Worm (Caenorhabditis elegans) whole organism, L1 larva: ENCODE data around the gene sphr-1.

Experiments
- C04F5.9 ChIP-seq: sonication (generic microtip); optimal IDR thresholded peaks from 2 replicates; lab custom pipeline; 2016; ENCODE audit warnings: missing genetic modification characterization, missing compliant biosample characterization
- C34B4.2 ChIP-seq: sonication (generic microtip); optimal IDR thresholded peaks from 2 replicates; lab custom pipeline; 2017; ENCODE audit warnings: mild to moderate bottlenecking, missing genetic modification characterization, missing compliant biosample characterization
- F16B12.6 ChIP-seq: fragments of 150-350 bp; optimal IDR thresholded peaks from 2 replicates; lab custom pipeline; 2014; ENCODE audit warnings: missing biosample characterization, missing genetic modification characterization
- Y116A8C.19 ChIP-seq: sonication (generic microtip); optimal IDR thresholded peaks from 2 replicates; lab custom pipeline; 2016; ENCODE audit warnings: missing compliant biosample characterization, missing genetic modification characterization, borderline replicate concordance
- aha-1 ChIP-seq: fragments of 150-350 bp; optimal IDR thresholded peaks from 2 replicates; lab custom pipeline; 2014; ENCODE audit warnings: missing biosample characterization, missing genetic modification characterization
- aly-2 ChIP-seq: fragments of 150-350 bp; optimal IDR thresholded peaks from 2 replicates; lab custom pipeline; 2014; ENCODE audit warnings: missing biosample characterization, missing genetic modification characterization
- ama-1 ChIP-seq: fragments of 150-350 bp; optimal IDR thresholded peaks from 2 replicates; lab custom pipeline; 2014
- blmp-1 ChIP-seq: fragments of 150-350 bp; optimal IDR thresholded peaks from 2 replicates; lab custom pipeline; 2014; ENCODE audit warnings: missing biosample characterization, missing genetic modification characterization
- ceh-63 ChIP-seq: fragments of 200-800 bp; sonication (Bioruptor generic); optimal IDR thresholded peaks from 2 replicates; lab custom pipeline; 2018; ENCODE audit warnings: mild to moderate bottlenecking, missing genetic modification characterization, missing compliant biosample characterization
- ceh-88 ChIP-seq: fragments of 200-800 bp; sonication (Bioruptor generic); IDR thresholded peaks from 2 replicates; pipeline ENCODE4 v1.3.6; 2022; ENCODE audit warnings: missing genetic modification characterization, missing compliant biosample characterization
- ces-1 ChIP-seq: fragments of 150-350 bp; optimal IDR thresholded peaks from 2 replicates; lab custom pipeline; 2014; ENCODE audit warnings: missing biosample characterization, missing genetic modification reagents, missing genetic modification characterization
- dpl-1 ChIP-seq, 3 experiments: fragments of 150-350 bp in 2 of 3; sonication (generic microtip) in 1 of 3; optimal IDR thresholded peaks; 2 replicates each; lab custom pipeline; 2014 to 2017; ENCODE audit warnings: missing biosample characterization in 3 of 3, missing genetic modification characterization in 3 of 3, missing genetic modification reagents in 3 of 3
- efl-1 ChIP-seq, 4 experiments: fragments of 150-350 bp; optimal IDR thresholded peaks in 3 of 4; peaks in 1 of 4; 1 replicate in 1 of 4; 2 replicates in 3 of 4; lab custom pipeline; 2014; ENCODE audit warnings: missing biosample characterization in 2 of 4, missing genetic modification characterization in 2 of 4, missing genetic modification reagents in 2 of 4
- egl-13 ChIP-seq: sonication (generic microtip); optimal IDR thresholded peaks from 2 replicates; lab custom pipeline; 2016; ENCODE audit warnings: missing genotype, missing genetic modification reagents, missing genetic modification characterization, missing compliant biosample characterization
- egl-27 ChIP-seq, 2 experiments: fragments of 150-350 bp in 1 of 2; sonication (generic microtip); optimal IDR thresholded peaks; 3 replicates each; lab custom pipeline; 2017 to 2018; ENCODE audit warnings: missing biosample characterization in 2 of 2, missing genetic modification characterization in 2 of 2, missing genetic modification reagents in 2 of 2
- ets-5 ChIP-seq: fragments of 200-800 bp; sonication (Bioruptor generic); IDR thresholded peaks from 2 replicates; pipeline ENCODE4 v1.3.6; 2022; ENCODE audit warnings: missing genetic modification characterization, missing compliant biosample characterization
- fkh-10 ChIP-seq: sonication (generic microtip); optimal IDR thresholded peaks from 2 replicates; lab custom pipeline; 2017; ENCODE audit warnings: missing biosample characterization, missing genetic modification reagents, missing genetic modification characterization
- fkh-4 ChIP-seq: sonication (generic microtip); optimal IDR thresholded peaks from 2 replicates; lab custom pipeline; 2016; ENCODE audit warnings: missing compliant biosample characterization, missing genetic modification characterization, borderline replicate concordance
- fkh-8 ChIP-seq: sonication (generic microtip); optimal IDR thresholded peaks from 2 replicates; lab custom pipeline; 2016; ENCODE audit warnings: mild to moderate bottlenecking, missing genetic modification characterization, missing compliant biosample characterization
- grh-1 ChIP-seq: fragments of 200-800 bp; sonication (Bioruptor generic); IDR thresholded peaks from 2 replicates; pipeline ENCODE4 v1.3.6; 2022; ENCODE audit warnings: missing genetic modification reagents, missing genetic modification characterization, missing compliant biosample characterization
- hpl-2 ChIP-seq: fragments of 150-350 bp; optimal IDR thresholded peaks from 2 replicates; lab custom pipeline; 2014; ENCODE audit warnings: missing biosample characterization, missing genetic modification reagents, missing genetic modification characterization
- isw-1 ChIP-seq: fragments of 200-800 bp; sonication (Bioruptor generic); IDR thresholded peaks from 2 replicates; pipeline ENCODE4 v1.3.6; 2022; ENCODE audit warnings: missing genetic modification characterization, missing compliant biosample characterization
- jun-1 ChIP-seq: fragments of 150-350 bp; optimal IDR thresholded peaks from 2 replicates; lab custom pipeline; 2014; ENCODE audit warnings: missing biosample characterization, missing genetic modification reagents, missing genetic modification characterization
- lin-13 ChIP-seq: fragments of 150-350 bp; optimal IDR thresholded peaks from 2 replicates; lab custom pipeline; 2014; ENCODE audit warnings: missing biosample characterization, missing genetic modification reagents, missing genetic modification characterization
- lin-14 ChIP-seq: fragments of 200-800 bp; sonication (Bioruptor generic); optimal IDR thresholded peaks from 2 replicates; lab custom pipeline; 2018; ENCODE audit warnings: mild to moderate bottlenecking, missing genetic modification characterization, moderate library complexity, missing compliant biosample characterization
- lin-15B ChIP-seq: fragments of 150-350 bp; sonication (generic microtip); optimal IDR thresholded peaks from 3 replicates; lab custom pipeline; 2014; ENCODE audit warnings: missing biosample characterization, missing genetic modification characterization
- lir-3 ChIP-seq: sonication (generic microtip); optimal IDR thresholded peaks from 2 replicates; lab custom pipeline; 2016; ENCODE audit warnings: mild to moderate bottlenecking, missing genetic modification characterization, moderate library complexity, missing compliant biosample characterization; ENCODE audit not compliant: poor library complexity
- lsy-2 ChIP-seq, 2 experiments: fragments of 150-350 bp; optimal IDR thresholded peaks; 2 replicates each; lab custom pipeline; 2014; ENCODE audit warnings: missing biosample characterization in 2 of 2, missing genetic modification characterization in 2 of 2
- mep-1 ChIP-seq: fragments of 150-350 bp; optimal IDR thresholded peaks from 2 replicates; lab custom pipeline; 2014; ENCODE audit warnings: missing biosample characterization, missing genetic modification characterization
- nhr-11 ChIP-seq: fragments of 150-350 bp; optimal IDR thresholded peaks from 2 replicates; lab custom pipeline; 2014; ENCODE audit warnings: missing biosample characterization, missing genetic modification characterization
- nhr-12 ChIP-seq: sonication (generic microtip); optimal IDR thresholded peaks from 2 replicates; lab custom pipeline; 2017; ENCODE audit warnings: missing biosample characterization, missing genetic modification characterization
- nhr-19 ChIP-seq: fragments of 200-800 bp; sonication (Bioruptor generic); conservative IDR thresholded peaks from 2 replicates; pipeline ENCODE4 v1.3.6; 2022; ENCODE audit warnings: missing genetic modification characterization, missing compliant biosample characterization
- nhr-20 ChIP-seq: sonication (generic microtip); optimal IDR thresholded peaks from 2 replicates; lab custom pipeline; 2016; ENCODE audit warnings: mild to moderate bottlenecking, missing genetic modification characterization, missing compliant biosample characterization
- nhr-47 ChIP-seq: sonication (generic microtip); optimal IDR thresholded peaks from 2 replicates; lab custom pipeline; 2016; ENCODE audit warnings: mild to moderate bottlenecking, missing genetic modification characterization, moderate library complexity, missing compliant biosample characterization
- nhr-71 ChIP-seq: sonication (generic microtip); optimal IDR thresholded peaks from 2 replicates; lab custom pipeline; 2016; ENCODE audit warnings: mild to moderate bottlenecking, missing genetic modification characterization, moderate library complexity, missing compliant biosample characterization
- nhr-76 ChIP-seq: sonication (generic microtip); optimal IDR thresholded peaks from 2 replicates; lab custom pipeline; 2017; ENCODE audit warnings: missing biosample characterization, missing genetic modification characterization
- nhr-85 ChIP-seq: sonication (generic microtip); peaks from one replicate; lab custom pipeline; 2016; ENCODE audit warnings: missing genetic modification characterization, inconsistent platforms, missing compliant biosample characterization
- nhr-90 ChIP-seq: sonication (generic microtip); optimal IDR thresholded peaks from 2 replicates; lab custom pipeline; 2016; ENCODE audit warnings: mild to moderate bottlenecking, missing genetic modification characterization, missing compliant biosample characterization; ENCODE audit not compliant: poor library complexity
- pag-3 ChIP-seq: sonication (generic microtip); optimal IDR thresholded peaks from 2 replicates; lab custom pipeline; 2017; ENCODE audit warnings: missing genetic modification characterization, mild to moderate bottlenecking, missing compliant biosample characterization, antibody characterized with exemption, borderline replicate concordance; ENCODE audit not compliant: insufficient read depth
- skn-1 ChIP-seq: fragments of 150-350 bp; optimal IDR thresholded peaks from 2 replicates; lab custom pipeline; 2014; ENCODE audit warnings: missing biosample characterization, missing genetic modification characterization
- snpc-4 ChIP-seq: fragments of 150-350 bp; optimal IDR thresholded peaks from 2 replicates; lab custom pipeline; 2014; ENCODE audit warnings: missing biosample characterization, missing genetic modification characterization
- snu-23 ChIP-seq: sonication (generic microtip); optimal IDR thresholded peaks from 2 replicates; lab custom pipeline; 2016; ENCODE audit warnings: missing genetic modification characterization, missing compliant biosample characterization
- sptf-1 ChIP-seq: fragments of 150-350 bp; optimal IDR thresholded peaks from 2 replicates; lab custom pipeline; 2014; ENCODE audit warnings: missing biosample characterization, missing genetic modification characterization
- swsn-7 ChIP-seq: sonication (generic microtip); optimal IDR thresholded peaks from 2 replicates; lab custom pipeline; 2016; ENCODE audit warnings: missing genetic modification characterization, missing compliant biosample characterization
- tbx-2 ChIP-seq: sonication (generic microtip); optimal IDR thresholded peaks from 2 replicates; lab custom pipeline; 2016; ENCODE audit warnings: missing genetic modification characterization, missing compliant biosample characterization
- unc-30 ChIP-seq: sonication (generic microtip); optimal IDR thresholded peaks from 2 replicates; lab custom pipeline; 2017; ENCODE audit warnings: missing biosample characterization, missing genetic modification characterization
- unc-62 ChIP-seq: fragments of 150-350 bp; optimal IDR thresholded peaks from 2 replicates; lab custom pipeline; 2014; ENCODE audit warnings: missing biosample characterization, missing genetic modification reagents, missing genetic modification characterization
- unc-86 ChIP-seq: sonication (generic microtip); optimal IDR thresholded peaks from 2 replicates; lab custom pipeline; 2016; ENCODE audit warnings: missing genetic modification characterization, missing compliant biosample characterization
- vab-15 ChIP-seq: sonication (generic microtip); optimal IDR thresholded peaks from 2 replicates; lab custom pipeline; 2017; ENCODE audit warnings: missing genotype, mild to moderate bottlenecking, missing genetic modification characterization, missing compliant biosample characterization
- xbp-1 ChIP-seq: sonication (generic microtip); optimal IDR thresholded peaks from 2 replicates; lab custom pipeline; 2016; ENCODE audit warnings: missing genetic modification characterization, missing compliant biosample characterization
- ztf-11 ChIP-seq, 2 experiments: sonication (generic microtip); optimal IDR thresholded peaks; 2 replicates each; lab custom pipeline; 2016 to 2017; ENCODE audit warnings: missing genetic modification characterization in 2 of 2, missing biosample characterization in 1 of 2, missing compliant biosample characterization in 1 of 2
- ztf-4 ChIP-seq: fragments of 150-350 bp; optimal IDR thresholded peaks from 2 replicates; lab custom pipeline; 2014; ENCODE audit warnings: missing biosample characterization, missing genetic modification characterization

sphr-1 gene

ce11 chrV:9175218-9175837 is 16.1 kb upstream of the sphr-1 start, which contains the start of gene spas-1:
spas-1 (plus strand) TSS chrV:9175789.
- TF ChIP-seq sptf-1 (tag; lab: Kevin White, UChicago) = no peak
- no peak for TF ChIP-seq fkh-4 (tag; lab: Kevin White, UChicago)
- no peak for TF ChIP-seq Y116A8C.19 (tag; lab: Kevin White, UChicago)
- TF ChIP-seq ets-5 = no peak
- peak; percentile 92 for TF ChIP-seq lin-14 (GFP tag; lab: Kevin White, UChicago)
- TF ChIP-seq lin-13 (GFP tag; lab: Kevin White, UChicago) = peak; percentile 86
- no peak for TF ChIP-seq nhr-76
- peak; percentile 77 for TF ChIP-seq ama-1
- peak; percentile 92 for TF ChIP-seq nhr-19 (GFP tag; lab: Robert Waterston, UW)
- peak; percentile 92 for TF ChIP-seq nhr-90 (tag; lab: Kevin White, UChicago)
- TF ChIP-seq aha-1 (tag; lab: Kevin White, UChicago) = no peak
- peak; percentile 89 to 98 for TF ChIP-seq efl-1 (optimal IDR thresholded peaks at IDR 0.05; lab: Kevin White, UChicago)
- peak; percentile 97 to 100 for TF ChIP-seq efl-1 (GFP tag; optimal IDR thresholded peaks at IDR 0.05 in 1 of 2; lab: Kevin White, UChicago)
- TF ChIP-seq egl-13 (tag; lab: Kevin White, UChicago) = peak; percentile 79
- peak; percentile 76 for TF ChIP-seq ztf-4 (tag; lab: Kevin White, UChicago)
- peak; percentile 94 for TF ChIP-seq nhr-47
- TF ChIP-seq ceh-88 = 0 out of 2 replicates have a peak, but pooled peaks have one; percentile 36
- no peak for TF ChIP-seq vab-15 (tag; lab: Kevin White, UChicago)
- TF ChIP-seq snpc-4 (tag; lab: Kevin White, UChicago) = peak; percentile 91
- TF ChIP-seq isw-1 (GFP tag; lab: Robert Waterston, UW) = peak; percentile 82
- no peak for TF ChIP-seq egl-27 (tag; optimal IDR thresholded peaks at IDR 0.05; lab: Kevin White, UChicago)
- peak; percentile 92 for TF ChIP-seq tbx-2
- TF ChIP-seq hpl-2 (GFP tag; lab: Kevin White, UChicago) = no peak
- TF ChIP-seq C04F5.9 (tag; lab: Kevin White, UChicago) = peak; percentile 70
- TF ChIP-seq blmp-1 (tag; lab: Kevin White, UChicago) = peak; percentile 90
- peak; percentile 42 for TF ChIP-seq unc-62 (GFP tag; lab: Kevin White, UChicago)
- TF ChIP-seq aly-2 (tag; lab: Kevin White, UChicago) = peak; percentile 66
- no peak for TF ChIP-seq ces-1 (GFP tag; lab: Kevin White, UChicago)
- peak; percentile 92 for TF ChIP-seq xbp-1 (tag; lab: Kevin White, UChicago)
- peak; percentile 95 for TF ChIP-seq nhr-85
- TF ChIP-seq nhr-20 (tag; lab: Kevin White, UChicago) = peak; percentile 97
- TF ChIP-seq unc-30 (tag; lab: Kevin White, UChicago) = peak; percentile 42
- TF ChIP-seq C34B4.2 = no peak
- TF ChIP-seq swsn-7 (tag; lab: Kevin White, UChicago) = peak; percentile 92
- peak; percentile 88 for TF ChIP-seq skn-1 (tag; lab: Kevin White, UChicago)
- peak; percentile 84 for TF ChIP-seq nhr-11 (tag; lab: Kevin White, UChicago)
- TF ChIP-seq F16B12.6 (tag; lab: Kevin White, UChicago) = peak; percentile 59
- no peak for TF ChIP-seq ceh-63 (GFP tag; lab: Kevin White, UChicago)
- peak; percentile 37 for TF ChIP-seq fkh-10 (GFP tag; lab: Kevin White, UChicago)
- TF ChIP-seq snu-23 (GFP tag; lab: Kevin White, UChicago) = peak; percentile 93
- no peak for TF ChIP-seq nhr-12 (tag; lab: Kevin White, UChicago)
- peak; percentile 95 for TF ChIP-seq nhr-71 (tag; lab: Kevin White, UChicago)
- TF ChIP-seq lin-15B (tag; lab: Kevin White, UChicago) = peak; percentile 78
- peak; percentile 19 for TF ChIP-seq pag-3 (tag; lab: Kevin White, UChicago)
- peak; percentile 81 for TF ChIP-seq grh-1 (GFP tag; lab: Robert Waterston, UW)
- peak; percentile 98 for TF ChIP-seq dpl-1 (GFP tag; optimal IDR thresholded peaks at IDR 0.05; lab: Kevin White, UChicago)
- TF ChIP-seq mep-1 = peak; percentile 98
- TF ChIP-seq ztf-11 (tag; optimal IDR thresholded peaks at IDR 0.05; lab: Kevin White, UChicago) = peak in 1 of 2 experiments; percentile 62
- peak; percentile 66 for TF ChIP-seq lir-3 (tag; lab: Kevin White, UChicago)
- TF ChIP-seq lsy-2 (tag; optimal IDR thresholded peaks at IDR 0.05; lab: Kevin White, UChicago) = peak; percentile 92 to 93
- peak; percentile 88 for TF ChIP-seq unc-86 (tag; lab: Kevin White, UChicago)
- peak; percentile 77 for TF ChIP-seq fkh-8 (tag; lab: Kevin White, UChicago)
- TF ChIP-seq jun-1 (tag; lab: Kevin White, UChicago) = peak; percentile 83
